Worm (Caenorhabditis elegans) whole organism, young adult: ENCODE data around the gene srw-87.
A peak's percentile ranks its signal among the peaks of the same experiment; 100 is the strongest.

Experiments
- B0019.2 ChIP-seq: fragments of 200-800 bp; sonication (Bioruptor generic); conservative IDR thresholded peaks from 2 replicates; pipeline ENCODE4 v1.3.6; 2022; ENCODE audit warnings: missing genetic modification reagents, missing genetic modification characterization, missing compliant biosample characterization
- B0261.1 ChIP-seq: sonication (generic microtip); optimal IDR thresholded peaks from 2 replicates; lab custom pipeline; 2016; ENCODE audit warnings: mild to moderate bottlenecking, missing genetic modification characterization, moderate library complexity, missing compliant biosample characterization
- C17E4.6 ChIP-seq: fragments of 200-800 bp; sonication (Bioruptor generic); IDR thresholded peaks from 2 replicates; pipeline ENCODE4 v1.3.6; 2022; ENCODE audit warnings: missing genetic modification reagents, missing genetic modification characterization, missing compliant biosample characterization
- F10E7.11 ChIP-seq: sonication (generic microtip); optimal IDR thresholded peaks from 2 replicates; lab custom pipeline; 2017; ENCODE audit warnings: mild to moderate bottlenecking, missing genetic modification characterization, moderate library complexity, missing compliant biosample characterization
- F22D6.2 ChIP-seq: sonication (generic microtip); optimal IDR thresholded peaks from 2 replicates; lab custom pipeline; 2016; ENCODE audit warnings: mild to moderate bottlenecking, missing genetic modification characterization, missing compliant biosample characterization
- F33H1.4 ChIP-seq: fragments of 200-800 bp; sonication (Bioruptor generic); IDR thresholded peaks from 2 replicates; pipeline ENCODE4 v1.3.6; 2022; ENCODE audit warnings: missing genetic modification reagents, missing genetic modification characterization, missing compliant biosample characterization
- F37B4.10 ChIP-seq: fragments of 200-800 bp; sonication (Bioruptor generic); IDR thresholded peaks from 2 replicates; pipeline ENCODE4 v1.3.6; 2022; ENCODE audit warnings: missing genetic modification characterization, missing compliant biosample characterization
- F49E8.2 ChIP-seq: sonication (generic microtip); optimal IDR thresholded peaks from 3 replicates; lab custom pipeline; 2017; ENCODE audit warnings: missing genetic modification characterization, mild to moderate bottlenecking, missing compliant biosample characterization, antibody characterized with exemption, moderate library complexity; ENCODE audit not compliant: insufficient read depth
- F52B5.7 ChIP-seq: sonication (generic microtip); optimal IDR thresholded peaks from 2 replicates; lab custom pipeline; 2016; ENCODE audit warnings: mild to moderate bottlenecking, missing genetic modification characterization, missing compliant biosample characterization
- F57A8.1 ChIP-seq: fragments of 200-800 bp; sonication (Bioruptor generic); optimal IDR thresholded peaks from 2 replicates; lab custom pipeline; 2018; ENCODE audit warnings: mild to moderate bottlenecking, missing genetic modification characterization, moderate library complexity, missing compliant biosample characterization
- F57C9.4 ChIP-seq: sonication (generic microtip); optimal IDR thresholded peaks from 2 replicates; lab custom pipeline; 2017; ENCODE audit warnings: mild to moderate bottlenecking, missing genetic modification characterization, missing compliant biosample characterization
- Y53G8AR.9 ChIP-seq: fragments of 200-800 bp; sonication (Bioruptor generic); conservative IDR thresholded peaks from 2 replicates; pipeline ENCODE4 v1.3.6; 2022; ENCODE audit warnings: missing genetic modification reagents, missing genetic modification characterization, missing compliant biosample characterization
- akir-1 ChIP-seq: fragments of 200-800 bp; sonication (Bioruptor generic); optimal IDR thresholded peaks from 2 replicates; lab custom pipeline; 2018; ENCODE audit warnings: mild to moderate bottlenecking, missing genetic modification characterization, moderate library complexity, missing compliant biosample characterization
- aptf-2 ChIP-seq: fragments of 200-800 bp; sonication (Bioruptor generic); conservative IDR thresholded peaks from 2 replicates; pipeline ENCODE4 v1.3.6; 2022; ENCODE audit warnings: missing genetic modification reagents, missing genetic modification characterization, missing compliant biosample characterization
- atf-7 ChIP-seq: sonication (generic microtip); optimal IDR thresholded peaks from 2 replicates; lab custom pipeline; 2017; ENCODE audit warnings: mild to moderate bottlenecking, missing genetic modification characterization, missing compliant biosample characterization
- attf-6 ChIP-seq: fragments of 200-800 bp; sonication (Bioruptor generic); IDR thresholded peaks from 2 replicates; pipeline ENCODE4 v1.3.6; 2022; ENCODE audit warnings: missing genetic modification reagents, missing genetic modification characterization, missing compliant biosample characterization
- bed-1 ChIP-seq: fragments of 200-800 bp; sonication (Bioruptor generic); IDR thresholded peaks from 2 replicates; pipeline ENCODE4 v1.3.6; 2022; ENCODE audit warnings: missing genetic modification reagents, missing genetic modification characterization, missing compliant biosample characterization
- bed-2 ChIP-seq: fragments of 200-800 bp; sonication (Bioruptor generic); IDR thresholded peaks from 2 replicates; pipeline ENCODE4 v1.3.6; 2022; ENCODE audit warnings: missing genetic modification reagents, missing genetic modification characterization, missing compliant biosample characterization
- cebp-1 ChIP-seq, 2 experiments: fragments of 200-800 bp in 1 of 2; sonication (Bioruptor generic) in 1 of 2; sonication (generic microtip) in 1 of 2; IDR thresholded peaks in 1 of 2; optimal IDR thresholded peaks in 1 of 2; 2 replicates each; pipeline versions ENCODE4 v1.3.6 to Lab custom; 2017 to 2022; ENCODE audit warnings: missing compliant biosample characterization in 2 of 2, missing genetic modification characterization in 2 of 2, mild to moderate bottlenecking in 1 of 2, missing genetic modification reagents in 1 of 2, moderate library complexity in 1 of 2
- ceh-27 ChIP-seq: fragments of 200-800 bp; sonication (Bioruptor generic); optimal IDR thresholded peaks from 2 replicates; lab custom pipeline; 2018; ENCODE audit warnings: mild to moderate bottlenecking, missing genetic modification characterization, moderate library complexity, missing compliant biosample characterization
- ceh-91 ChIP-seq: fragments of 200-800 bp; sonication (Bioruptor generic); IDR thresholded peaks from 2 replicates; pipeline ENCODE4 v1.3.6; 2022; ENCODE audit warnings: missing genetic modification reagents, missing genetic modification characterization, missing compliant biosample characterization
- die-1 ChIP-seq: sonication (generic microtip); optimal IDR thresholded peaks from 2 replicates; lab custom pipeline; 2016; ENCODE audit warnings: missing genotype, mild to moderate bottlenecking, missing genetic modification characterization, missing compliant biosample characterization
- dox-1 ChIP-seq: fragments of 200-800 bp; sonication (Bioruptor generic); IDR thresholded peaks from 2 replicates; pipeline ENCODE4 v1.3.6; 2022; ENCODE audit warnings: missing genetic modification reagents, missing genetic modification characterization, missing compliant biosample characterization
- dpl-1 ChIP-seq: fragments of 150-350 bp; optimal IDR thresholded peaks from 2 replicates; lab custom pipeline; 2014; ENCODE audit warnings: missing biosample characterization, missing genetic modification reagents, missing genetic modification characterization
- efl-1 ChIP-seq: fragments of 150-350 bp; optimal IDR thresholded peaks from 2 replicates; lab custom pipeline; 2014; ENCODE audit warnings: missing biosample characterization, missing genetic modification reagents, missing genetic modification characterization
- egl-18 ChIP-seq: fragments of 200-800 bp; sonication (Bioruptor generic); IDR thresholded peaks from 2 replicates; pipeline ENCODE4 v1.3.6; 2022; ENCODE audit warnings: missing genetic modification reagents, missing genetic modification characterization, missing compliant biosample characterization
- egl-44 ChIP-seq: fragments of 200-800 bp; sonication (Bioruptor generic); IDR thresholded peaks from 2 replicates; pipeline ENCODE4 v1.3.6; 2022; ENCODE audit warnings: missing genetic modification reagents, missing genetic modification characterization, missing compliant biosample characterization
- egrh-3 ChIP-seq: fragments of 200-800 bp; sonication (Bioruptor generic); IDR thresholded peaks from 2 replicates; pipeline ENCODE4 v1.3.6; 2022; ENCODE audit warnings: missing genetic modification reagents, missing genetic modification characterization, missing compliant biosample characterization
- ekl-4 ChIP-seq: fragments of 200-800 bp; sonication (Bioruptor generic); IDR thresholded peaks from 2 replicates; pipeline ENCODE4 v1.3.6; 2022; ENCODE audit warnings: missing genetic modification reagents, missing genetic modification characterization, missing compliant biosample characterization
- gei-17 ChIP-seq: fragments of 200-800 bp; sonication (Bioruptor generic); optimal IDR thresholded peaks from 2 replicates; lab custom pipeline; 2018; ENCODE audit warnings: mild to moderate bottlenecking, missing genetic modification characterization, missing compliant biosample characterization
- lin-26 ChIP-seq: fragments of 200-800 bp; sonication (Bioruptor generic); IDR thresholded peaks from 2 replicates; pipeline ENCODE4 v1.3.6; 2022; ENCODE audit warnings: missing genetic modification reagents, missing genetic modification characterization, missing compliant biosample characterization
- lin-35 ChIP-seq, 3 experiments: fragments of 150-350 bp in 2 of 3; sonication (generic microtip) in 1 of 3; optimal IDR thresholded peaks; 2 replicates each; lab custom pipeline; 2014 to 2018; ENCODE audit warnings: missing biosample characterization in 3 of 3, missing genetic modification characterization in 3 of 3, missing genetic modification reagents in 3 of 3
- lin-40 ChIP-seq: sonication (generic microtip); optimal IDR thresholded peaks from 2 replicates; lab custom pipeline; 2016; ENCODE audit warnings: missing genetic modification characterization, mild to moderate bottlenecking, missing compliant biosample characterization, missing genotype, missing genetic modification reagents
- madf-10 ChIP-seq: sonication (generic microtip); optimal IDR thresholded peaks from 2 replicates; lab custom pipeline; 2016; ENCODE audit warnings: mild to moderate bottlenecking, missing genetic modification characterization, missing compliant biosample characterization
- madf-8 ChIP-seq: fragments of 200-800 bp; sonication (Bioruptor generic); conservative IDR thresholded peaks from 2 replicates; pipeline ENCODE4 v1.3.6; 2022; ENCODE audit warnings: missing genetic modification reagents, missing genetic modification characterization, missing compliant biosample characterization
- mcd-1 ChIP-seq: fragments of 200-800 bp; sonication (Bioruptor generic); IDR thresholded peaks from 2 replicates; pipeline ENCODE4 v1.3.6; 2022; ENCODE audit warnings: missing genetic modification reagents, missing genetic modification characterization, missing compliant biosample characterization
- mxl-1 ChIP-seq: sonication (generic microtip); optimal IDR thresholded peaks from 2 replicates; lab custom pipeline; 2016; ENCODE audit warnings: missing genetic modification characterization, missing compliant biosample characterization
- nfya-2 ChIP-seq: fragments of 200-800 bp; sonication (Bioruptor generic); IDR thresholded peaks from 2 replicates; pipeline ENCODE4 v1.3.6; 2022; ENCODE audit warnings: missing genetic modification reagents, missing genetic modification characterization, missing compliant biosample characterization
- nfyb-1 ChIP-seq: fragments of 200-800 bp; sonication (Bioruptor generic); IDR thresholded peaks from 2 replicates; pipeline ENCODE4 v1.3.6; 2022; ENCODE audit warnings: missing genetic modification reagents, missing genetic modification characterization, missing compliant biosample characterization
- nhr-80 ChIP-seq: sonication (generic microtip); optimal IDR thresholded peaks from 2 replicates; lab custom pipeline; 2016; ENCODE audit warnings: missing genetic modification characterization, missing compliant biosample characterization
- rcor-1 ChIP-seq: fragments of 200-800 bp; sonication (Bioruptor generic); IDR thresholded peaks from 2 replicates; pipeline ENCODE4 v1.3.6; 2022; ENCODE audit warnings: missing genetic modification reagents, missing genetic modification characterization, missing compliant biosample characterization
- rpc-1 ChIP-seq, 2 experiments: fragments of 150-350 bp in 1 of 2; sonication (generic microtip) in 1 of 2; optimal IDR thresholded peaks; 2 replicates each; lab custom pipeline; 2014 to 2018; ENCODE audit warnings: missing biosample characterization in 1 of 2, missing genetic modification characterization in 1 of 2, missing genetic modification reagents in 1 of 2, missing genotype in 1 of 2
- sea-2 ChIP-seq: fragments of 200-800 bp; sonication (Bioruptor generic); IDR thresholded peaks from 2 replicates; pipeline ENCODE4 v1.3.6; 2022; ENCODE audit warnings: missing genetic modification characterization, missing compliant biosample characterization
- snpc-3.4 ChIP-seq: sonication (generic microtip); optimal IDR thresholded peaks from 2 replicates; lab custom pipeline; 2017; ENCODE audit warnings: missing genetic modification characterization, mild to moderate bottlenecking, missing compliant biosample characterization, antibody characterized with exemption, moderate library complexity, missing genotype, missing genetic modification reagents
- zfh-2 ChIP-seq: fragments of 200-800 bp; sonication (Bioruptor generic); conservative IDR thresholded peaks from 2 replicates; pipeline ENCODE4 v1.3.6; 2022; ENCODE audit warnings: missing genetic modification reagents, missing genetic modification characterization, missing compliant biosample characterization
- zim-3 ChIP-seq: sonication (generic microtip); optimal IDR thresholded peaks from 2 replicates; lab custom pipeline; 2017; ENCODE audit warnings: mild to moderate bottlenecking, missing genetic modification characterization, moderate library complexity, missing compliant biosample characterization
- ztf-18 ChIP-seq: sonication (generic microtip); optimal IDR thresholded peaks from 2 replicates; lab custom pipeline; 2016; ENCODE audit warnings: missing genotype, mild to moderate bottlenecking, missing genetic modification characterization, missing compliant biosample characterization

The srw-87 gene

ce11 chrV:16370039-16370438 lies 33.6 kb downstream of the srw-87 start (continued):
- TF ChIP-seq aptf-2 (GFP tag; lab: Robert Waterston, UW) (no peak), ekl-4 (GFP tag; lab: Robert Waterston, UW) (peak; percentile 73), F57C9.4 (tag; lab: Kevin White, UChicago) (peak; percentile 61), nfyb-1 (peak; percentile 88), bed-1 (GFP tag; lab: Robert Waterston, UW) (0 out of 2 replicates have a peak, but pooled peaks have one; percentile 54), F37B4.10 (GFP tag; lab: Robert Waterston, UW) (0 out of 2 replicates have a peak, but pooled peaks have one; percentile 92), akir-1 (GFP tag; lab: Kevin White, UChicago) (no peak), ceh-27 (GFP tag; lab: Kevin White, UChicago) (peak; percentile 93), lin-26 (GFP tag; lab: Robert Waterston, UW) (peak; percentile 93), F22D6.2 (tag; lab: Kevin White, UChicago) (peak; percentile 27), die-1 (tag; lab: Kevin White, UChicago) (peak; percentile 94), dox-1 (GFP tag; lab: Robert Waterston, UW) (peak; percentile 92), F10E7.11 (tag; lab: Kevin White, UChicago) (peak; percentile 78), C17E4.6 (GFP tag; lab: Robert Waterston, UW) (no peak), ztf-18 (tag; lab: Kevin White, UChicago) (peak; percentile 76), mxl-1 (tag; lab: Kevin White, UChicago) (peak; percentile 94), cebp-1 (GFP tag; IDR thresholded peaks at IDR 0.05; lab: Robert Waterston, UW) (peak; percentile 76), cebp-1 (tag; optimal IDR thresholded peaks at IDR 0.05; lab: Kevin White, UChicago) (peak; percentile 78), mcd-1 (GFP tag; lab: Robert Waterston, UW) (peak; percentile 83), F52B5.7 (peak; percentile 92), madf-10 (peak; percentile 68), zim-3 (tag; lab: Kevin White, UChicago) (peak; percentile 83), ceh-91 (GFP tag; lab: Robert Waterston, UW) (0 out of 2 replicates have a peak, but pooled peaks have one; percentile 52), attf-6 (GFP tag; lab: Robert Waterston, UW) (peak; percentile 88), nfya-2 (GFP tag; lab: Robert Waterston, UW) (0 out of 2 replicates have a peak, but pooled peaks have one; percentile 42), efl-1 (GFP tag; lab: Kevin White, UChicago) (peak; percentile 12), gei-17 (GFP tag; lab: Kevin White, UChicago) (peak; percentile 45), egl-18 (GFP tag; lab: Robert Waterston, UW) (peak; percentile 61; the same call in 1 of the 2 replicates), Y53G8AR.9 (peak; percentile 83), bed-2 (0 out of 2 replicates have a peak, but pooled peaks have one; percentile 60), F49E8.2 (peak; percentile 65), lin-40 (tag; lab: Kevin White, UChicago) (peak; percentile 72), B0261.1 (tag; lab: Kevin White, UChicago) (peak; percentile 94), rpc-1 (optimal IDR thresholded peaks at IDR 0.05; lab: Kevin White, UChicago) (peak; percentile 92), rpc-1 (tag; optimal IDR thresholded peaks at IDR 0.05; lab: Kevin White, UChicago) (peak; percentile 88), F33H1.4 (peak; percentile 51), dpl-1 (GFP tag; lab: Kevin White, UChicago) (no peak), madf-8 (GFP tag; lab: Robert Waterston, UW) (0 out of 2 replicates have a peak, but pooled peaks have one; percentile 10), zfh-2 (peak; percentile 96), atf-7 (tag; lab: Kevin White, UChicago) (peak; percentile 68), nhr-80 (tag; lab: Kevin White, UChicago) (peak; percentile 71), sea-2 (GFP tag; lab: Robert Waterston, UW) (0 out of 2 replicates have a peak, but pooled peaks have one; percentile 29), rcor-1 (GFP tag; lab: Robert Waterston, UW) (peak; percentile 72), snpc-3.4 (tag; lab: Kevin White, UChicago) (peak; percentile 58), B0019.2 (GFP tag; lab: Robert Waterston, UW) (peak; percentile 26; the same call in 1 of the 2 replicates), F57A8.1 (GFP tag; lab: Kevin White, UChicago) (peak; percentile 62), egl-44 (GFP tag; lab: Robert Waterston, UW) (peak; percentile 92), lin-35 (GFP tag; optimal IDR thresholded peaks at IDR 0.05; lab: Kevin White, UChicago) (no peak), egrh-3 (GFP tag; lab: Robert Waterston, UW) (peak; percentile 82)
